Fruit fly (Drosophila melanogaster) whole organism, embryonic: ENCODE results near the gene drl.

Experiments
- Asciz ChIP-seq: fragments of 200-800 bp; sonication (Bioruptor generic); optimal IDR thresholded peaks from 2 replicates; lab custom pipeline; 2017; ENCODE audit warnings: missing biosample characterization, mild to moderate bottlenecking, missing genetic modification characterization, missing genetic modification reagents
- B-H1 ChIP-seq: fragments of 200-800 bp; sonication (Bioruptor generic); IDR thresholded peaks from 3 replicates; pipeline ENCODE4 v1.3.6; 2022; ENCODE audit warnings: missing biosample characterization, missing genetic modification characterization
- BtbVII ChIP-seq: fragments of 200-800 bp; sonication (Bioruptor generic); optimal IDR thresholded peaks from 3 replicates; lab custom pipeline; 2017; ENCODE audit warnings: missing biosample characterization, mild to moderate bottlenecking, missing genetic modification characterization
- CG10274 ChIP-seq: fragments of 200-800 bp; sonication (Bioruptor generic); optimal IDR thresholded peaks from 3 replicates; lab custom pipeline; 2017; ENCODE audit warnings: missing biosample characterization, mild to moderate bottlenecking, missing genetic modification characterization
- CG10431 ChIP-seq: fragments of 200-800 bp; sonication (Bioruptor generic); optimal IDR thresholded peaks from 3 replicates; lab custom pipeline; 2018; ENCODE audit warnings: missing biosample characterization, mild to moderate bottlenecking, missing genetic modification characterization
- CG10543 ChIP-seq: fragments of 200-800 bp; sonication (Bioruptor generic); optimal IDR thresholded peaks from 3 replicates; lab custom pipeline; 2017; ENCODE audit warnings: missing biosample characterization, mild to moderate bottlenecking, missing genetic modification characterization, moderate library complexity
- CG11247 ChIP-seq: fragments of 200-800 bp; sonication (Bioruptor generic); IDR thresholded peaks from 2 replicates; pipeline ENCODE4 v1.3.6; 2022; ENCODE audit warnings: missing biosample characterization, missing genetic modification characterization
- CG12219 ChIP-seq: fragments of 200-800 bp; sonication (Bioruptor generic); optimal IDR thresholded peaks from 3 replicates; lab custom pipeline; 2018; ENCODE audit warnings: missing biosample characterization, mild to moderate bottlenecking, missing genetic modification characterization
- CG1233 ChIP-seq: fragments of 200-800 bp; sonication (Bioruptor generic); optimal IDR thresholded peaks from 4 replicates; lab custom pipeline; 2018; ENCODE audit warnings: missing biosample characterization, mild to moderate bottlenecking, missing genetic modification characterization
- CG15514 ChIP-seq: fragments of 200-800 bp; sonication (Bioruptor generic); optimal IDR thresholded peaks from 3 replicates; lab custom pipeline; 2017; ENCODE audit warnings: missing biosample characterization, missing genetic modification characterization, mild to moderate bottlenecking, moderate library complexity, missing genetic modification reagents
- CG1603 ChIP-seq: fragments of 200-800 bp; sonication (Bioruptor generic); optimal IDR thresholded peaks from 2 replicates; lab custom pipeline; 2019; ENCODE audit warnings: missing biosample characterization, mild to moderate bottlenecking, missing genetic modification characterization, moderate library complexity
- CG18262 ChIP-seq: fragments of 200-800 bp; optimal IDR thresholded peaks from 3 replicates; lab custom pipeline; 2019; ENCODE audit warnings: missing biosample characterization, mild to moderate bottlenecking, missing genetic modification characterization, moderate library complexity
- CG2202 ChIP-seq: fragments of 200-800 bp; sonication (Bioruptor generic); optimal IDR thresholded peaks from 2 replicates; lab custom pipeline; 2018; ENCODE audit warnings: missing biosample characterization, mild to moderate bottlenecking, missing genetic modification characterization
- CG31224 ChIP-seq: fragments of 200-800 bp; sonication (Bioruptor generic); IDR thresholded peaks from 2 replicates; pipeline ENCODE4 v1.3.6; 2022; ENCODE audit warnings: missing biosample characterization, missing genetic modification characterization
- CG3995 ChIP-seq: fragments of 200-800 bp; sonication (Bioruptor generic); optimal IDR thresholded peaks from 3 replicates; lab custom pipeline; 2016; ENCODE audit warnings: missing biosample characterization, missing genetic modification characterization
- CG42726 ChIP-seq: fragments of 200-800 bp; sonication (Bioruptor generic); IDR thresholded peaks from 2 replicates; pipeline ENCODE4 v1.3.6; 2022; ENCODE audit warnings: missing biosample characterization, missing genetic modification characterization; ENCODE audit not compliant: partially characterized antibody
- CG43689 ChIP-seq: fragments of 200-800 bp; sonication (Bioruptor generic); IDR thresholded peaks from 2 replicates; pipeline ENCODE4 v1.3.6; 2022; ENCODE audit warnings: missing biosample characterization, missing genetic modification characterization
- CG4707 ChIP-seq: fragments of 200-800 bp; sonication (Bioruptor generic); optimal IDR thresholded peaks from 2 replicates; lab custom pipeline; 2018; ENCODE audit warnings: missing biosample characterization, mild to moderate bottlenecking, missing genetic modification characterization, moderate library complexity
- D19A ChIP-seq: fragments of 200-800 bp; optimal IDR thresholded peaks from 3 replicates; lab custom pipeline; 2019; ENCODE audit warnings: missing biosample characterization, mild to moderate bottlenecking, missing genetic modification characterization, moderate library complexity
- Dbx ChIP-seq: fragments of 200-800 bp; sonication (Bioruptor generic); IDR thresholded peaks from 3 replicates; pipeline ENCODE4 v1.3.6; 2022; ENCODE audit warnings: missing biosample characterization, missing genetic modification characterization
- Doc2 ChIP-seq: fragments of 200-800 bp; sonication (Bioruptor generic); IDR thresholded peaks from 2 replicates; pipeline ENCODE4 v1.3.6; 2022; ENCODE audit warnings: missing biosample characterization, missing genetic modification characterization
- Fer3 ChIP-seq: fragments of 200-800 bp; sonication (Bioruptor generic); optimal IDR thresholded peaks from 2 replicates; lab custom pipeline; 2018; ENCODE audit warnings: missing biosample characterization, mild to moderate bottlenecking, missing genetic modification characterization, moderate library complexity
- Mad ChIP-seq: fragments of 200-800 bp; sonication (Bioruptor generic); optimal IDR thresholded peaks from 2 replicates; lab custom pipeline; 2016; ENCODE audit warnings: missing biosample characterization, missing genetic modification characterization
- NC2β ChIP-seq: fragments of 200-800 bp; sonication (Bioruptor generic); optimal IDR thresholded peaks from 2 replicates; lab custom pipeline; 2016; ENCODE audit warnings: missing biosample characterization, missing genetic modification characterization
- Nf-YB ChIP-seq: fragments of 200-800 bp; sonication (Bioruptor generic); optimal IDR thresholded peaks from 3 replicates; lab custom pipeline; 2019; ENCODE audit warnings: missing biosample characterization, mild to moderate bottlenecking, missing genetic modification characterization, moderate library complexity
- PHDP ChIP-seq: fragments of 200-800 bp; sonication (Bioruptor generic); optimal IDR thresholded peaks from 3 replicates; lab custom pipeline; 2018; ENCODE audit warnings: missing biosample characterization, mild to moderate bottlenecking, missing genetic modification characterization, moderate library complexity
- Pdp1 ChIP-seq, 2 experiments: fragments of 200-800 bp; sonication (Bioruptor generic); optimal IDR thresholded peaks; 3 replicates each; lab custom pipeline; 2016; ENCODE audit warnings: missing biosample characterization in 2 of 2, missing genetic modification characterization in 2 of 2, mild to moderate bottlenecking in 1 of 2, moderate library complexity in 1 of 2
- Scr ChIP-seq: fragments of 200-800 bp; sonication (Bioruptor generic); IDR thresholded peaks from 2 replicates; pipeline ENCODE4 v1.3.6; 2022; ENCODE audit warnings: missing biosample characterization, missing genetic modification characterization; ENCODE audit not compliant: partially characterized antibody
- Six4 ChIP-seq: fragments of 200-800 bp; sonication (Bioruptor generic); optimal IDR thresholded peaks from 2 replicates; lab custom pipeline; 2016; ENCODE audit warnings: missing biosample characterization, missing genetic modification characterization
- Stat92E ChIP-seq, 3 experiments: fragments of >200 bp in 2 of 3; fragments of 200-800 bp in 1 of 3; sonication (Bioruptor generic) in 1 of 3; optimal IDR thresholded peaks; 2 replicates each; lab custom pipeline; 2017 to 2019; ENCODE audit warnings: missing biosample characterization in 3 of 3, missing genetic modification characterization in 3 of 3, mild to moderate bottlenecking in 1 of 3, moderate library complexity in 1 of 3
- ac ChIP-seq: fragments of 200-800 bp; sonication (Bioruptor generic); optimal IDR thresholded peaks from 3 replicates; lab custom pipeline; 2017; ENCODE audit warnings: missing biosample characterization, mild to moderate bottlenecking, missing genetic modification characterization
- caup ChIP-seq: fragments of 200-800 bp; sonication (Bioruptor generic); optimal IDR thresholded peaks from 3 replicates; lab custom pipeline; 2017; ENCODE audit warnings: missing biosample characterization, mild to moderate bottlenecking, missing genetic modification characterization, moderate library complexity; ENCODE audit not compliant: severe bottlenecking
- chinmo ChIP-seq: fragments of 200-800 bp; sonication (Bioruptor generic); IDR thresholded peaks from 4 replicates; pipeline ENCODE4 v1.3.6; 2022; ENCODE audit warnings: missing biosample characterization, missing genetic modification characterization; ENCODE audit not compliant: partially characterized antibody
- dpn ChIP-seq, 2 experiments: fragments of 200-800 bp; sonication (Bioruptor generic); optimal IDR thresholded peaks; 3 replicates each; lab custom pipeline; 2016; ENCODE audit warnings: missing biosample characterization in 2 of 2, missing genetic modification characterization in 2 of 2
- fd64A ChIP-seq: fragments of 200-800 bp; sonication (Bioruptor generic); optimal IDR thresholded peaks from 3 replicates; lab custom pipeline; 2018; ENCODE audit warnings: missing biosample characterization, mild to moderate bottlenecking, missing genetic modification characterization
- gcm2 ChIP-seq: fragments of 200-800 bp; sonication (Bioruptor generic); optimal IDR thresholded peaks from 2 replicates; lab custom pipeline; 2016; ENCODE audit warnings: missing biosample characterization, missing genetic modification characterization
- gfzf ChIP-seq: fragments of 200-800 bp; sonication (Bioruptor generic); optimal IDR thresholded peaks from 2 replicates; lab custom pipeline; 2016; ENCODE audit warnings: missing biosample characterization, mild to moderate bottlenecking, missing genetic modification characterization, moderate library complexity
- her ChIP-seq: fragments of 200-800 bp; sonication (Bioruptor generic); optimal IDR thresholded peaks from 2 replicates; lab custom pipeline; 2016; ENCODE audit warnings: missing biosample characterization, missing genetic modification characterization
- onecut ChIP-seq: fragments of 200-800 bp; sonication (Bioruptor generic); IDR thresholded peaks from 2 replicates; pipeline ENCODE4 v1.3.6; 2022; ENCODE audit warnings: missing biosample characterization, missing genetic modification characterization
- rib ChIP-seq: fragments of 200-800 bp; sonication (Bioruptor generic); IDR thresholded peaks from 2 replicates; pipeline ENCODE4 v1.3.6; 2022; ENCODE audit warnings: missing biosample characterization, missing genetic modification characterization
- seq ChIP-seq: fragments of 200-800 bp; sonication (Bioruptor generic); IDR thresholded peaks from 2 replicates; pipeline ENCODE4 v1.3.6; 2022; ENCODE audit warnings: missing biosample characterization, missing genetic modification characterization
- sna ChIP-seq: fragments of 200-800 bp; sonication (Bioruptor generic); IDR thresholded peaks from 2 replicates; pipeline ENCODE4 v1.3.6; 2022; ENCODE audit warnings: missing biosample characterization, missing genetic modification characterization; ENCODE audit not compliant: partially characterized antibody
- sug ChIP-seq: fragments of 200-800 bp; optimal IDR thresholded peaks from 2 replicates; lab custom pipeline; 2019; ENCODE audit warnings: missing biosample characterization, mild to moderate bottlenecking, missing genetic modification characterization, moderate library complexity
- tin ChIP-seq: fragments of 200-800 bp; sonication (Bioruptor generic); optimal IDR thresholded peaks from 3 replicates; lab custom pipeline; 2016; ENCODE audit warnings: missing biosample characterization, missing genetic modification characterization
- tna ChIP-seq: fragments of 200-800 bp; sonication (Bioruptor generic); IDR thresholded peaks from 2 replicates; pipeline ENCODE4 v1.3.6; 2022; ENCODE audit warnings: missing biosample characterization, missing genetic modification characterization; ENCODE audit not compliant: partially characterized antibody
- vvl ChIP-seq: fragments of 200-800 bp; sonication (Bioruptor generic); IDR thresholded peaks from 2 replicates; pipeline ENCODE4 v1.3.6; 2022; ENCODE audit warnings: missing biosample characterization, missing genetic modification characterization
- wdn ChIP-seq: fragments of 200-800 bp; sonication (Bioruptor generic); IDR thresholded peaks from 2 replicates; pipeline ENCODE4 v1.3.6; 2022; ENCODE audit warnings: missing biosample characterization, missing genetic modification characterization
- zen2 ChIP-seq: fragments of 200-800 bp; sonication (Bioruptor generic); IDR thresholded peaks from 3 replicates; pipeline ENCODE4 v1.3.6; 2022; ENCODE audit warnings: missing biosample characterization, missing genetic modification characterization; ENCODE audit not compliant: partially characterized antibody

Gene drl

dm6 chr2L:19190195-19190594 lies at the start of gene drl (continued):
- TF ChIP-seq ac (GFP tag; lab: Kevin White, UChicago) (no peak), CG10431 (GFP tag; lab: Kevin White, UChicago) (no peak), Mad (GFP tag; lab: Kevin White, UChicago) (peak; percentile 24), zen2 (peak; percentile 43; the same call in 1 of the 3 replicates), sna (GFP tag; lab: Robert Waterston, UW) (0 out of 2 replicates have a peak, but pooled peaks have one; percentile 41), chinmo (GFP tag; lab: Robert Waterston, UW) (peak; percentile 92; the same call in 3 of the 4 replicates), tin (GFP tag; lab: Kevin White, UChicago) (no peak), Asciz (GFP tag; lab: Kevin White, UChicago) (peak; percentile 12), her (GFP tag; lab: Kevin White, UChicago) (peak; percentile 34), gfzf (GFP tag; lab: Kevin White, UChicago) (no peak), Stat92E (GFP tag; optimal IDR thresholded peaks at IDR 0.05; lab: Kevin White, UChicago) (peak in 1 of 3 experiments; percentile 31), Six4 (GFP tag; lab: Kevin White, UChicago) (peak; percentile 12), dpn (GFP tag; optimal IDR thresholded peaks at IDR 0.05; lab: Kevin White, UChicago) (peak; percentile 4 to 26), CG12219 (GFP tag; lab: Kevin White, UChicago) (peak; percentile 37), CG31224 (GFP tag; lab: Robert Waterston, UW) (no peak), tna (GFP tag; lab: Robert Waterston, UW) (peak; percentile 62), Pdp1 (GFP tag; optimal IDR thresholded peaks at IDR 0.05; lab: Kevin White, UChicago) (peak in 1 of 2 experiments; percentile 3), onecut (GFP tag; lab: Robert Waterston, UW) (peak; percentile 27; the same call in 1 of the 2 replicates), D19A (peak; percentile 27), Fer3 (tag; lab: Kevin White, UChicago) (peak; percentile 29), CG1603 (peak; percentile 48), CG18262 (tag; lab: Kevin White, UChicago) (peak; percentile 39), fd64A (GFP tag; lab: Kevin White, UChicago) (peak; percentile 42), B-H1 (GFP tag; lab: Robert Waterston, UW) (no peak; the same call in 2 of the 3 replicates), sug (tag; lab: Kevin White, UChicago) (peak; percentile 15), CG11247 (GFP tag; lab: Robert Waterston, UW) (peak; percentile 6; the same call in 1 of the 2 replicates), CG4707 (GFP tag; lab: Kevin White, UChicago) (peak; percentile 58), BtbVII (peak; percentile 14), gcm2 (GFP tag; lab: Kevin White, UChicago) (no peak), Dbx (GFP tag; lab: Robert Waterston, UW) (0 out of 3 replicates have a peak, but pooled peaks have one; percentile 44), CG42726 (GFP tag; lab: Robert Waterston, UW) (peak; percentile 84), Nf-YB (GFP tag; lab: Kevin White, UChicago) (peak; percentile 1), Doc2 (GFP tag; lab: Robert Waterston, UW) (no peak), CG10543 (GFP tag; lab: Kevin White, UChicago) (peak; percentile 38), CG10274 (GFP tag; lab: Kevin White, UChicago) (no peak), Scr (GFP tag; lab: Robert Waterston, UW) (peak; percentile 30; the same call in 1 of the 2 replicates), NC2β (GFP tag; lab: Kevin White, UChicago) (peak; percentile 51), wdn (peak; percentile 46; the same call in 1 of the 2 replicates), CG1233 (GFP tag; lab: Kevin White, UChicago) (peak; percentile 32), PHDP (peak; percentile 45), caup (GFP tag; lab: Kevin White, UChicago) (peak; percentile 16), CG3995 (no peak), seq (GFP tag; lab: Robert Waterston, UW) (peak; percentile 30; the same call in 1 of the 2 replicates), CG2202 (tag; lab: Kevin White, UChicago) (peak; percentile 0), rib (GFP tag; lab: Robert Waterston, UW) (0 out of 2 replicates have a peak, but pooled peaks have one; percentile 51), CG15514 (peak; percentile 38), vvl (GFP tag; lab: Robert Waterston, UW) (peak; percentile 63; the same call in 1 of the 2 replicates), CG43689 (GFP tag; lab: Robert Waterston, UW) (0 out of 2 replicates have a peak, but pooled peaks have one; percentile 22)
